Worm (Caenorhabditis elegans): ENCODE results near the gene Y41C4A.6.
A peak's percentile ranks its signal among the peaks of the same experiment; 100 is the strongest.

Gene Y41C4A.6

DNA sequence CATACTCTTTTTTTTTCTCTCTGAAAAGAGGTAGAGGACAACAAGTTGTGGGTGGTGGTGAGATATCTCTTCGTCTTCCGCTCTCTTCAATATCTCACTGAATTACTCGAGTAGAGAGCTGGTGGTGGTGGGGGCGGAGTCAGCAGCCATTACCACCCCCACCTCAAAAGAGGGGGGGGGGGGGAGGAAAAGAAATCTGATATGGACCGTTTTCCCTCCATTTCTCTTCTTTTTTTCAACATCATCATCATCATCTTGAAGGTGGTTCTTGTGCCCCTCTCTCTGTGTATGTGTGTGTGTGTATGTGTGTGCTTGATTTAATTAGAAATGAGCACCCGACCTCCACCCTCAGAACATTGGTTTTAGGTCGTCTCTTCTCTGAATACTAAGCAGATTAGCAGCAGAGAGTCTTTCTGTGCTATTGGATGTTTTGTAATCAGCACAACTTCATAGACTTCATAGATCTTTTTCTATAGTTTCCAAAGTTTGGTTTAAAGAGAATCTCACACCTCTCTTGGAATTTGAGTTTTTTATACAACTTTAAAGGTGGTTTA, 14.8 kb upstream of the Y41C4A.6 start:
- TF ChIP-seq unc-42 (tag; optimal IDR thresholded peaks at IDR 0.05) (peak; percentile 91), T23F11.4 (GFP tag; optimal IDR thresholded peaks at IDR 0.05) (no peak), syd-9 (tag; optimal IDR thresholded peaks at IDR 0.05) (no peak)

DNA sequence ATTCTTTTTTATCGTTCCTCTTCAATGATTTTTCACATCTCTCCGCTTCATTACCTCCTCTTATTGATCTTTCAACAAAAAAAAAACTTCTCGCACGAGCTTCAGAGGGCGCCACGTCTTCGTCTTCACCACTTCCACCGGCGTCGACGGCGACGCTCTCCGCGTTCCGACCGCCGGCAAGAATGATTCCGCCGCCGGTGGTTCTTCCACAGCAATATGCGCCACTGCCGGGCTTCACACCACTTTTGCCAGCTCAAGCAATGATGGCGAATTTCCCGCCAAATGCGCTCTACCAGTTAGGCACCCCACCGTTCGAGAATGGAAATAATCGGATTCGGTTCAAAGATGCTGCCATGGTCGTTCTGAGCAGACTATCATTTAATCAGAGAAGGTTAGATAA, 13.3 kb upstream of the Y41C4A.6 start:
- TF ChIP-seq hlh-13 (GFP tag; optimal IDR thresholded peaks at IDR 0.05) (no peak), pat-9 (tag; optimal IDR thresholded peaks at IDR 0.05) (no peak), hlh-8 (tag; optimal IDR thresholded peaks at IDR 0.05) (no peak)

DNA sequence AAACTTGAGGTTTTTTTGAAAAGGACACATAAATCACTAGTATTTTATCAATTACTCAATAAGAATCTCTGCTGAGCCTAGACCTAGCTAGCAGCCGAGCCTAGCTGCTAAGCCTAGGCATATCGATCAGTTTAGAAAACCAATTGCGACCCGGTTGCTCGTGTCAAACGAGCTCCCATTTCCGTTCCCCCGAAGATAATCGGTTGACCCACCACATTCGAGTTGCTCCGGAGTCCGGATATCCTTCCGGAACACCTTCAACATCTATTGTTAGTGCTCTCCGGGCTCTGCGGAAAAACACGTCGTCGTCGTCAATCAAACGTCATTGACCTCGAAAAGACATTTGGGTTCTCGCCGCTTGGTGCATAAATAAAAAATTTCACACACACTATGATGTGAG, 12.6 kb upstream of the Y41C4A.6 start:
- TF ChIP-seq ceh-24 (tag; optimal IDR thresholded peaks at IDR 0.05) (no peak), ttx-3 (tag; optimal IDR thresholded peaks at IDR 0.05) (no peak), sdc-2 (tag; optimal IDR thresholded peaks at IDR 0.05) (no peak), lim-6 (tag; optimal IDR thresholded peaks at IDR 0.05) (no peak), hlh-13 (GFP tag; optimal IDR thresholded peaks at IDR 0.05) (no peak)

DNA sequence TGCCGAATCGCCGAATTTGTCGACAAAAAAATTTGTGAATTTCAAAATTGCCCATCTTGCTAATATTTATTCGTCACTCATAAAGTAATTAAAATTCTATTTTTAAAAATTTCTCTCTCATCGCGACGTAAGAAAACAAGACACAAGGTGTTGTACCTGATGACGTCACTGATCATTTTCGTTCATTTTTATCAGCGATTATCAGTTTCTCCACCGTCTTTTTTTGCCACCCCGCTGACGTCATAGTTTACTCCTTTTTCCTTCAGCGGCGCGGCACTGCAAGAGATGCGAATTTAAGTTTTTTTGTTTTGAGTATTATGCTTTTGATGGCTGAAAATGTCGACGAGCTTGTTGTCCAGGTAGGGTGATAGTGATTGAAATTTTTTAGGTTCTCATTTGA, 11.6 kb upstream of the Y41C4A.6 start:
- TF ChIP-seq elt-2 (tag; optimal IDR thresholded peaks at IDR 0.05): peak; percentile 84
- TF ChIP-seq nfya-1 (tag; optimal IDR thresholded peaks at IDR 0.05): no peak
- no peak for TF ChIP-seq ref-2 (tag; optimal IDR thresholded peaks at IDR 0.05)
- TF ChIP-seq sox-4 (tag; optimal IDR thresholded peaks at IDR 0.05): no peak

DNA sequence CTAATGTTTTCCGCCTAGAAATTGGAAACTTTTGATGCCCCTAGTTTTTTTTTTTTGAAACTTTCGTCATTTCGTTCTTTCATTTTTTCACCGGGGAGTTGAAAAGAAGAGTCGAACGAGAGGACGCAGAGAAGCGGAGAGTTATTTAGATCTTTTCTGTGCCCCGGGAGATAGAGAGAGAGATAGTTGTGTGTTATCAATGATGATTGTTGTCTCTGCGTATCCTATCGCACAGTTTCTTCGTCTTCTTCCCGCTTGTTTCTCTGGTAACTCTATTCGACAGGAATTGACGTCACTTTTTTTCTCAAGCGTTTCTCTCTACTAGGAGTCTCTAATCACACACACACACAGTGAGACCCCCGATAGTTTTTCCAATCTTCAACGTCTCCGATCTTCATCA, 7.1 kb upstream of the Y41C4A.6 start:
- TF ChIP-seq nhr-11 (tag; optimal IDR thresholded peaks at IDR 0.05) (no peak), ceh-45 (GFP tag; IDR thresholded peaks at IDR 0.05) (no peak), nfya-1 (tag; optimal IDR thresholded peaks at IDR 0.05) (peak; percentile 27), hlh-6 (tag; optimal IDR thresholded peaks at IDR 0.05) (no peak), elt-2 (tag; optimal IDR thresholded peaks at IDR 0.05) (peak; percentile 90), lin-11 (tag; optimal IDR thresholded peaks at IDR 0.05) (no peak), gmeb-2 (tag; optimal IDR thresholded peaks at IDR 0.05) (no peak), elt-4 (tag; optimal IDR thresholded peaks at IDR 0.05) (no peak), ceh-48 (tag; optimal IDR thresholded peaks at IDR 0.05) (no peak), T23F11.4 (GFP tag; optimal IDR thresholded peaks at IDR 0.05) (no peak), odd-2 (tag; optimal IDR thresholded peaks at IDR 0.05) (no peak), ahr-1 (tag; optimal IDR thresholded peaks at IDR 0.05) (no peak), nhr-232 (tag; optimal IDR thresholded peaks at IDR 0.05) (no peak), C08G9.2 (tag; optimal IDR thresholded peaks at IDR 0.05) (no peak), eyg-1 (tag; optimal IDR thresholded peaks at IDR 0.05) (no peak), pqm-1 (tag; optimal IDR thresholded peaks at IDR 0.05) (peak; percentile 29), fkh-6 (tag; optimal IDR thresholded peaks at IDR 0.05) (no peak), unc-86 (tag; optimal IDR thresholded peaks at IDR 0.05) (no peak), pha-4 (tag; optimal IDR thresholded peaks at IDR 0.05) (no peak), che-1 (tag; optimal IDR thresholded peaks at IDR 0.05) (no peak), hlh-15 (tag; optimal IDR thresholded peaks at IDR 0.05) (no peak), dve-1 (tag; optimal IDR thresholded peaks at IDR 0.05) (peak; percentile 8), tbx-2 (tag; optimal IDR thresholded peaks at IDR 0.05) (no peak), unc-55 (GFP tag; optimal IDR thresholded peaks at IDR 0.05) (no peak), ama-1 (optimal IDR thresholded peaks at IDR 0.05) (no peak), ceh-31 (tag; optimal IDR thresholded peaks at IDR 0.05) (no peak)

All from whole organism, late embryonic.